Fruit fly (Drosophila melanogaster): ENCODE data around the gene CG17612.

dm6 chr2L:4377747-4378146 lies 4.8 kb downstream of the CG17612 start:
- TF ChIP-seq Hr83 (GFP tag; optimal IDR thresholded peaks at IDR 0.05; ENCODE audit: poor library complexity, severe bottlenecking) (no peak), ey (GFP tag; optimal IDR thresholded peaks at IDR 0.05) (no peak), br (GFP tag; optimal IDR thresholded peaks at IDR 0.05) (no peak), psq (GFP tag; optimal IDR thresholded peaks at IDR 0.05) (no peak)

All from whole organism, wandering third instar larva.